Fruit fly (Drosophila melanogaster) whole organism, pupa: Measurements from ENCODE around the gene CG17272.

ENCODE experiments used
- CG10348 ChIP-seq: fragments of 200-800 bp; sonication (Bioruptor generic); IDR thresholded peaks from 2 replicates; pipeline ENCODE4 v1.3.6; 2022; ENCODE audit warnings: missing biosample characterization, missing genetic modification characterization
- CG13204 ChIP-seq: fragments of 200-800 bp; sonication (Bioruptor generic); optimal IDR thresholded peaks from 2 replicates; lab custom pipeline; 2018; ENCODE audit warnings: missing biosample characterization, mild to moderate bottlenecking, missing genetic modification characterization, moderate library complexity
- CG14655 ChIP-seq: fragments of 200-800 bp; sonication (Bioruptor generic); optimal IDR thresholded peaks from 3 replicates; lab custom pipeline; 2017; ENCODE audit warnings: mild to moderate bottlenecking, missing biosample characterization, missing genetic modification reagents, missing genetic modification characterization
- CG15710 ChIP-seq: fragments of 200-800 bp; sonication (Bioruptor generic); optimal IDR thresholded peaks from 2 replicates; lab custom pipeline; 2018; ENCODE audit warnings: missing biosample characterization, mild to moderate bottlenecking, missing genetic modification characterization, moderate library complexity
- CG17806 ChIP-seq: fragments of 200-800 bp; sonication (Bioruptor generic); optimal IDR thresholded peaks from 2 replicates; lab custom pipeline; 2018; ENCODE audit warnings: missing biosample characterization, mild to moderate bottlenecking, missing genetic modification characterization, moderate library complexity
- CG34367 ChIP-seq: fragments of 200-800 bp; sonication (Bioruptor generic); optimal IDR thresholded peaks from 2 replicates; lab custom pipeline; 2018; ENCODE audit warnings: missing biosample characterization, mild to moderate bottlenecking, missing genetic modification characterization
- CG4496 ChIP-seq: fragments of 200-800 bp; sonication (Bioruptor generic); IDR thresholded peaks from 3 replicates; pipeline ENCODE4 v1.3.6; 2022; ENCODE audit warnings: missing biosample characterization, missing genetic modification characterization
- CG8159 ChIP-seq: fragments of 200-800 bp; sonication (Bioruptor generic); optimal IDR thresholded peaks from 3 replicates; lab custom pipeline; 2018; ENCODE audit warnings: missing biosample characterization, mild to moderate bottlenecking, missing genetic modification characterization, moderate library complexity
- CG8301 ChIP-seq: fragments of 200-800 bp; sonication (Bioruptor generic); optimal IDR thresholded peaks from 2 replicates; lab custom pipeline; 2018; ENCODE audit warnings: missing biosample characterization, mild to moderate bottlenecking, missing genetic modification characterization
- CG9948 ChIP-seq: fragments of 200-800 bp; sonication (Bioruptor generic); optimal IDR thresholded peaks from 2 replicates; lab custom pipeline; 2018; ENCODE audit warnings: missing biosample characterization, mild to moderate bottlenecking, missing genetic modification characterization, moderate library complexity
- D1 ChIP-seq: fragments of 200-800 bp; sonication (Bioruptor generic); optimal IDR thresholded peaks from 2 replicates; lab custom pipeline; 2018; ENCODE audit warnings: missing biosample characterization, mild to moderate bottlenecking, missing genetic modification characterization, moderate library complexity
- EcR ChIP-seq: fragments of 200-800 bp; sonication (Bioruptor generic); optimal IDR thresholded peaks from 3 replicates; lab custom pipeline; 2019; ENCODE audit warnings: missing biosample characterization, missing genetic modification characterization, mild to moderate bottlenecking, moderate library complexity, missing genetic modification reagents
- Ets98B ChIP-seq: fragments of 200-800 bp; sonication (Bioruptor generic); IDR thresholded peaks from 2 replicates; pipeline ENCODE4 v1.3.6; 2022; ENCODE audit warnings: missing biosample characterization, missing genetic modification characterization
- Pif1A ChIP-seq: fragments of 200-800 bp; sonication (Bioruptor generic); optimal IDR thresholded peaks from 3 replicates; lab custom pipeline; 2016; ENCODE audit warnings: missing biosample characterization, missing genetic modification characterization
- Pif1B ChIP-seq: fragments of 200-800 bp; sonication (Bioruptor generic); optimal IDR thresholded peaks from 3 replicates; lab custom pipeline; 2016; ENCODE audit warnings: missing biosample characterization, missing genetic modification characterization
- Snoo ChIP-seq: fragments of 200-800 bp; sonication (Bioruptor generic); optimal IDR thresholded peaks from 3 replicates; lab custom pipeline; 2017; ENCODE audit warnings: missing biosample characterization, mild to moderate bottlenecking, missing genetic modification characterization, inconsistent platforms
- fd96Ca ChIP-seq: fragments of 200-800 bp; sonication (Bioruptor generic); IDR thresholded peaks from 3 replicates; pipeline ENCODE4 v1.3.6; 2022; ENCODE audit warnings: missing biosample characterization, missing genetic modification characterization
- gl ChIP-seq: fragments of 200-800 bp; sonication (Bioruptor generic); optimal IDR thresholded peaks from 2 replicates; lab custom pipeline; 2018; ENCODE audit warnings: missing biosample characterization, mild to moderate bottlenecking, missing genetic modification characterization
- rn ChIP-seq: fragments of 200-800 bp; sonication (Bioruptor generic); IDR thresholded peaks from 2 replicates; pipeline ENCODE4 v1.3.6; 2022; ENCODE audit warnings: missing biosample characterization, missing genetic modification characterization

CG17272 gene

dm6 chr3R:20850395-20851039 is 26.5 kb upstream of the CG17272 start, which contains the start of gene RpS30:
RpS30 (plus strand) TSS chr3R:20850516.
- TF ChIP-seq CG17806 (tag; lab: Kevin White, UChicago) = no peak
- no peak for TF ChIP-seq Ets98B
- no peak for TF ChIP-seq fd96Ca (GFP tag; lab: Robert Waterston, UW)
- TF ChIP-seq Pif1B (GFP tag; lab: Kevin White, UChicago) = no peak
- peak; percentile 24 for TF ChIP-seq Snoo (tag; lab: Kevin White, UChicago)
- TF ChIP-seq CG10348 (GFP tag; lab: Robert Waterston, UW) = no peak
- no peak for TF ChIP-seq D1 (tag; lab: Kevin White, UChicago)

dm6 chr3R:20846768-20847167 is 22.7 kb upstream of the CG17272 start, which contains the start of gene CG15696:
CG15696 (plus strand) TSS chr3R:20847068.
- TF ChIP-seq gl = no peak
- no peak for TF ChIP-seq CG9948 (tag; lab: Kevin White, UChicago)
- TF ChIP-seq CG17806 (tag; lab: Kevin White, UChicago) = no peak
- no peak for TF ChIP-seq Ets98B
- TF ChIP-seq CG8159 (tag; lab: Kevin White, UChicago) = no peak
- TF ChIP-seq CG4496 (GFP tag; lab: Robert Waterston, UW) = no peak

- TF ChIP-seq CG13204 = no peak
- TF ChIP-seq CG4496 (GFP tag; lab: Robert Waterston, UW) = no peak
- TF ChIP-seq CG15710 (tag; lab: Kevin White, UChicago) = no peak
- no peak for TF ChIP-seq CG10348 (GFP tag; lab: Robert Waterston, UW)
- no peak for TF ChIP-seq CG8159 (tag; lab: Kevin White, UChicago)
- no peak for TF ChIP-seq gl
- no peak for TF ChIP-seq CG8301 (tag; lab: Kevin White, UChicago)
- TF ChIP-seq EcR (GFP tag; lab: Kevin White, UChicago) = no peak
- TF ChIP-seq rn (GFP tag; lab: Robert Waterston, UW) = no peak
- TF ChIP-seq CG9948 (tag; lab: Kevin White, UChicago) = no peak
- no peak for TF ChIP-seq Pif1B (GFP tag; lab: Kevin White, UChicago)
Observed at dm6 chr3R:20846316-20846715, 22.3 kb upstream of the CG17272 start.

dm6 chr3R:20845493-20845892 is 21.5 kb upstream of the CG17272 start:
- no peak for TF ChIP-seq CG14655 (GFP tag; lab: Kevin White, UChicago)

DNA sequence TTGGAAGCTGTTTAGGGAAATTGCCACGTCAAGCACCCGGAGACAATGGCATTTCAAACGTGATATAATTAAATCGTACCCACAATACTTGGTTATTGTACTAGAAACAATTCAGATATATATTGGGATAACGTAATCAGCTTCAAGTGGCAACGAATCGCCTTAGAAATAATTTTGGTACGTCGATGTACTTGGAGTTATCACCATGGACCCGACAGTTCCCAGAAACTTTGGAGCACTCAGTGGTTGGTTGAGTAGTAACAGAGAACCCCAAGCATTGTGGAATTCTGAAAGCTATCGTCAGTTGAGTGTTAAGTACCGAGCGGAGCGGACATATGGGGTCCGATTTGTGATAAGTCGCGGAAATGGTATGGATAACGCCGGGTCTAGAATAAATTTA is 17.8 kb upstream of the CG17272 start, which contains the start of gene CG15695:
Gene CG15695, plus strand, starts transcription at position 301 of the 400 bp plus-strand sequence.
- TF ChIP-seq EcR (GFP tag; lab: Kevin White, UChicago) (no peak), CG17806 (tag; lab: Kevin White, UChicago) (no peak), CG13204 (no peak), CG9948 (tag; lab: Kevin White, UChicago) (no peak), CG14655 (GFP tag; lab: Kevin White, UChicago) (no peak), CG8301 (tag; lab: Kevin White, UChicago) (no peak), Ets98B (no peak), gl (no peak), Snoo (tag; lab: Kevin White, UChicago) (no peak), Pif1A (no peak), CG15710 (tag; lab: Kevin White, UChicago) (no peak)

- TF ChIP-seq CG14655 (GFP tag; lab: Kevin White, UChicago) = no peak
- TF ChIP-seq CG34367 = no peak
- TF ChIP-seq EcR (GFP tag; lab: Kevin White, UChicago) = no peak
- TF ChIP-seq gl = no peak
- TF ChIP-seq CG15710 (tag; lab: Kevin White, UChicago) = no peak
Observed at dm6 chr3R:20838787-20839186, 14.7 kb upstream of the CG17272 start.

dm6 chr3R:20837242-20837664 is 13.2 kb upstream of the CG17272 start:
- no peak for TF ChIP-seq rn (GFP tag; lab: Robert Waterston, UW)
- TF ChIP-seq CG17806 (tag; lab: Kevin White, UChicago) = no peak
- no peak for TF ChIP-seq CG10348 (GFP tag; lab: Robert Waterston, UW)
- TF ChIP-seq Snoo (tag; lab: Kevin White, UChicago) = no peak
- TF ChIP-seq CG13204 = no peak
- TF ChIP-seq gl = no peak
- TF ChIP-seq, all 21 proteins: peak for 0

- TF ChIP-seq Pif1B (GFP tag; lab: Kevin White, UChicago) (peak; percentile 8), D1 (tag; lab: Kevin White, UChicago) (no peak), CG17806 (tag; lab: Kevin White, UChicago) (peak; percentile 0), Pif1A (peak; percentile 17), CG9948 (tag; lab: Kevin White, UChicago) (no peak), fd96Ca (GFP tag; lab: Robert Waterston, UW) (no peak), CG14655 (GFP tag; lab: Kevin White, UChicago) (peak; percentile 72), CG34367 (no peak), CG4496 (GFP tag; lab: Robert Waterston, UW) (0 out of 3 replicates have a peak, but pooled peaks have one; percentile 23), CG8301 (tag; lab: Kevin White, UChicago) (peak; percentile 49), CG13204 (no peak), CG15710 (tag; lab: Kevin White, UChicago) (peak; percentile 6)
Observed at dm6 chr3R:20836257-20836856, 12.3 kb upstream of the CG17272 start.
